Worm (Caenorhabditis elegans) whole organism, L3 larva: ENCODE results near the gene ula-1.

Experiments used
- ama-1 ChIP-seq: fragments of 150-350 bp; optimal IDR thresholded peaks from 2 replicates; lab custom pipeline; 2018
- hmg-11 ChIP-seq: sonication (generic microtip); optimal IDR thresholded peaks from 2 replicates; lab custom pipeline; 2016; ENCODE audit warnings: missing genetic modification characterization, missing compliant biosample characterization
- lin-15B ChIP-seq: fragments of 150-350 bp; optimal IDR thresholded peaks from 2 replicates; lab custom pipeline; 2014; ENCODE audit warnings: missing biosample characterization, missing genetic modification characterization
- lsy-12 ChIP-seq: sonication (generic microtip); optimal IDR thresholded peaks from 2 replicates; lab custom pipeline; 2016; ENCODE audit warnings: mild to moderate bottlenecking, missing genetic modification characterization, missing compliant biosample characterization
- mdl-1 ChIP-seq: fragments of 150-350 bp; optimal IDR thresholded peaks from 2 replicates; lab custom pipeline; 2014; ENCODE audit warnings: missing biosample characterization, missing genetic modification characterization
- nhr-11 ChIP-seq: fragments of 150-350 bp; optimal IDR thresholded peaks from 2 replicates; lab custom pipeline; 2014; ENCODE audit warnings: missing biosample characterization, missing genetic modification characterization
- nhr-237 ChIP-seq: fragments of 150-350 bp; optimal IDR thresholded peaks from 2 replicates; lab custom pipeline; 2014; ENCODE audit warnings: missing biosample characterization, missing genetic modification characterization
- pha-4 ChIP-seq: fragments of 150-350 bp; optimal IDR thresholded peaks from 2 replicates; lab custom pipeline; 2014; ENCODE audit warnings: missing biosample characterization, missing genetic modification reagents, missing genetic modification characterization

- TF ChIP-seq lsy-12 (no peak), pha-4 (tag; lab: Kevin White, UChicago) (no peak), mdl-1 (tag; lab: Kevin White, UChicago) (no peak), lin-15B (tag; lab: Kevin White, UChicago) (no peak), hmg-11 (tag; lab: Kevin White, UChicago) (no peak), ama-1 (lab: Kevin White, UChicago) (no peak), nhr-11 (tag; lab: Kevin White, UChicago) (no peak), nhr-237 (tag; lab: Kevin White, UChicago) (no peak)
Measured at ce11 chrIII:4873395-4873794, 46.7 kb downstream of the ula-1 start.
